Worm (Caenorhabditis elegans): ENCODE results near the gene C25F9.12.

DNA sequence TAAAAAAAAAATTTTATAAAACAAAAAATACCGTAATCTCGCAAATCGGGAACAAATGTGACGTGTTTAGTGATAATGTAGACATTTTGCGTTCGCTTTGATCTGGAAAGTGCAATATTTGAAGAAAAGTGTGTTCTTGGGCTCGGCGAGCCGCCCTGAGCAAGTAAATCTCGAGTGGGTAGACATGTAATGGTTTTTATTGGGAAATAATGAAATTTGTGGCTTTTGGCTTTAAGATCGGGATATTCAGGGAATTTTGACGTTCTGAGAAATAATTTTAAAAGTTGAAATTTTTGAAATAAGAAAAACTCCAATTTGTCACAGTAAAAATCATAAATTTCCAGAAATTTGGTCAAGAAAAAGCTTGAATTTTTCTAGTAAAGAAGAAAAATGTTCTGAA lies 40.2 kb downstream of the C25F9.12 start, which contains the start of gene C14B4.2:
- TF ChIP-seq flt-1 (GFP tag; IDR thresholded peaks at IDR 0.05): no peak
- no peak for TF ChIP-seq ref-1 (GFP tag; conservative IDR thresholded peaks at IDR 0.05)
- no peak for TF ChIP-seq ztf-29 (GFP tag; IDR thresholded peaks at IDR 0.05)
- TF ChIP-seq ztf-23 (GFP tag; IDR thresholded peaks at IDR 0.05): no peak
- no peak for TF ChIP-seq cog-1 (tag; optimal IDR thresholded peaks at IDR 0.05)
- TF ChIP-seq klf-2 (GFP tag; conservative IDR thresholded peaks at IDR 0.05): no peak
- no peak for TF ChIP-seq med-1 (GFP tag; optimal IDR thresholded peaks at IDR 0.05; ENCODE audit: insufficient read depth)
- no peak for TF ChIP-seq tab-1 (GFP tag; IDR thresholded peaks at IDR 0.05)
- no peak for TF ChIP-seq T22C8.4 (GFP tag; IDR thresholded peaks at IDR 0.05)

Data from whole organism, midembryonic.